Fruit fly (Drosophila melanogaster): Measurements from ENCODE around the gene CtIP.

CtIP gene

DNA sequence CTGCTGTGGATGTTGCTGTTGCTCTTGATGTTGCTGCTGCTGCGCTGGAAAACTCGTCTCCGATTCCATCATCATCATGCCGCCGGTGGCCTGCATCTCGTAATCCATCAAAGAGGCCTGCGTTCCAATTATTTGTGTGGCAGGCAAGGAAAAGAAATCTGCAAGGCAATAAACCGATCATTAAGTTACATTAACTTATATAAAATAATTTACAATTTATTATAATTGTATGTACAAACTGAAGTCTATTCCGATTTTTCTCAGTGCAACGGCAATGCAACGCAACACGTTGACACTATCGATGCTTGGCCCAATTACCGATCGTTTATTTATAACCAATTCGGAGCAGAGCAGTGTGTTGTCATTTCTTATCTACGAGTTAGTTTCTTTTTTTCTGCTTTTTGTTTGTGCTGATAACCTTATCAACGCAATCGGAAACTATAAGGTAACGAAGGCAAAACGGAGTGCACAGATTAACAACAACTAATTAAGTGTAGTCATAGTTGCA lies 35.0 kb downstream of the CtIP start (continued):
- TF ChIP-seq CG4730 (GFP tag; IDR thresholded peaks at IDR 0.05) (0 out of 2 replicates have a peak, but pooled peaks have one; percentile 19), CG8281 (tag; optimal IDR thresholded peaks at IDR 0.05) (peak; percentile 19), hkb (optimal IDR thresholded peaks at IDR 0.05) (no peak), hkb (GFP tag; IDR thresholded peaks at IDR 0.05) (peak; percentile 84), Pdp1 (GFP tag; optimal IDR thresholded peaks at IDR 0.05) (peak in 1 of 2 experiments; percentile 46), CG4282 (GFP tag; optimal IDR thresholded peaks at IDR 0.05) (no peak), cato (GFP tag; optimal IDR thresholded peaks at IDR 0.05; ENCODE audit: borderline replicate concordance) (no peak), Scr (GFP tag; IDR thresholded peaks at IDR 0.05; ENCODE audit: partially characterized antibody) (0 out of 2 replicates have a peak, but pooled peaks have one; percentile 9), kay (GFP tag; optimal IDR thresholded peaks at IDR 0.05) (no peak), CG7745 (tag; optimal IDR thresholded peaks at IDR 0.05) (no peak), CG2120 (GFP tag; optimal IDR thresholded peaks at IDR 0.05) (no peak), gcm (GFP tag; optimal IDR thresholded peaks at IDR 0.05) (peak; percentile 44), nmo (GFP tag; optimal IDR thresholded peaks at IDR 0.05) (peak; percentile 23), dysf (GFP tag; IDR thresholded peaks at IDR 0.05) (peak; percentile 74), CG12659 (GFP tag; optimal IDR thresholded peaks at IDR 0.05) (peak; percentile 53), lab (GFP tag; optimal IDR thresholded peaks at IDR 0.05) (peak; percentile 76), Dip3 (GFP tag; optimal IDR thresholded peaks at IDR 0.05) (no peak), CG10267 (tag; optimal IDR thresholded peaks at IDR 0.05) (peak; percentile 30), mam (GFP tag; optimal IDR thresholded peaks at IDR 0.05) (no peak), CG3726 (GFP tag; IDR thresholded peaks at IDR 0.05) (0 out of 3 replicates have a peak, but pooled peaks have one; percentile 35), Drgx (GFP tag; IDR thresholded peaks at IDR 0.05) (peak; percentile 72), CG11560 (tag; IDR thresholded peaks at IDR 0.05) (no peak), CG13624 (GFP tag; optimal IDR thresholded peaks at IDR 0.05) (no peak), twi (tag; optimal IDR thresholded peaks at IDR 0.05) (no peak), CG2116 (GFP tag; optimal IDR thresholded peaks at IDR 0.05) (peak; percentile 16), Meics (GFP tag; optimal IDR thresholded peaks at IDR 0.05) (peak; percentile 94), CG3995 (GFP tag; optimal IDR thresholded peaks at IDR 0.05) (no peak), Lhr (GFP tag; optimal IDR thresholded peaks at IDR 0.05) (no peak), CG15696 (tag; optimal IDR thresholded peaks at IDR 0.05) (no peak), phol (tag; optimal IDR thresholded peaks at IDR 0.05) (peak; percentile 63), ci (GFP tag; IDR thresholded peaks at IDR 0.05) (peak; percentile 86), al (GFP tag; IDR thresholded peaks at IDR 0.05) (no peak), gt (GFP tag; IDR thresholded peaks at IDR 0.05) (no peak), cas (GFP tag; IDR thresholded peaks at IDR 0.05) (no peak), gcm2 (GFP tag; optimal IDR thresholded peaks at IDR 0.05) (no peak), gro (GFP tag; optimal IDR thresholded peaks at IDR 0.05) (no peak), chn (GFP tag; optimal IDR thresholded peaks at IDR 0.05) (no peak), CG32532 (GFP tag; IDR thresholded peaks at IDR 0.05) (peak; percentile 27; the same call in 1 of the 2 replicates), maf-S (GFP tag; optimal IDR thresholded peaks at IDR 0.05) (no peak), CG15514 (GFP tag; optimal IDR thresholded peaks at IDR 0.05) (peak; percentile 38), CG2678 (tag; optimal IDR thresholded peaks at IDR 0.05) (peak; percentile 38), Dek (tag; optimal IDR thresholded peaks at IDR 0.05) (peak; percentile 35), Rx (GFP tag; IDR thresholded peaks at IDR 0.05) (peak; percentile 41; the same call in 1 of the 2 replicates), lbe (GFP tag; optimal IDR thresholded peaks at IDR 0.05) (no peak), Tbp (GFP tag; optimal IDR thresholded peaks at IDR 0.05) (no peak), CG16813 (GFP tag; IDR thresholded peaks at IDR 0.05; ENCODE audit: partially characterized antibody) (no peak), jing (GFP tag; optimal IDR thresholded peaks at IDR 0.05) (peak; percentile 23), fd3F (GFP tag; optimal IDR thresholded peaks at IDR 0.05) (no peak), Hr39 (optimal IDR thresholded peaks at IDR 0.05) (no peak), tx (GFP tag; optimal IDR thresholded peaks at IDR 0.05) (no peak), CG11247 (GFP tag; IDR thresholded peaks at IDR 0.05) (no peak)
